Worm (Caenorhabditis elegans) whole organism, late embryonic: ENCODE results near the gene mrps-28.

Source experiments
- C08G9.2 ChIP-seq: sonication (generic microtip); optimal IDR thresholded peaks from 2 replicates; lab custom pipeline; 2016; ENCODE audit warnings: mild to moderate bottlenecking, missing genetic modification characterization, moderate library complexity, missing compliant biosample characterization
- K02D7.2 ChIP-seq: sonication (generic microtip); optimal IDR thresholded peaks from 2 replicates; lab custom pipeline; 2017; ENCODE audit warnings: mild to moderate bottlenecking, missing genetic modification characterization, missing compliant biosample characterization
- ahr-1 ChIP-seq: sonication (generic microtip); optimal IDR thresholded peaks from 2 replicates; lab custom pipeline; 2016; ENCODE audit warnings: missing genetic modification characterization, missing compliant biosample characterization
- ama-1 ChIP-seq: fragments of 150-350 bp; optimal IDR thresholded peaks from 2 replicates; lab custom pipeline; 2014
- ceh-24 ChIP-seq: sonication (generic microtip); optimal IDR thresholded peaks from 2 replicates; lab custom pipeline; 2016; ENCODE audit warnings: mild to moderate bottlenecking, missing genetic modification characterization, missing compliant biosample characterization
- ceh-30 ChIP-seq: fragments of 150-350 bp; optimal IDR thresholded peaks from 2 replicates; lab custom pipeline; 2014; ENCODE audit warnings: missing biosample characterization, missing genetic modification characterization
- ceh-31 ChIP-seq: sonication (generic microtip); optimal IDR thresholded peaks from 2 replicates; lab custom pipeline; 2016; ENCODE audit warnings: missing genetic modification characterization, missing compliant biosample characterization
- elt-2 ChIP-seq: sonication (generic microtip); optimal IDR thresholded peaks from 2 replicates; lab custom pipeline; 2016; ENCODE audit warnings: missing genetic modification reagents, missing genetic modification characterization, missing compliant biosample characterization
- elt-4 ChIP-seq: sonication (generic microtip); optimal IDR thresholded peaks from 2 replicates; lab custom pipeline; 2016; ENCODE audit warnings: missing genetic modification characterization, missing compliant biosample characterization
- eyg-1 ChIP-seq: sonication (generic microtip); optimal IDR thresholded peaks from 2 replicates; lab custom pipeline; 2016; ENCODE audit warnings: missing genotype, missing genetic modification characterization, missing compliant biosample characterization
- fkh-10 ChIP-seq: fragments of 150-350 bp; optimal IDR thresholded peaks from 2 replicates; lab custom pipeline; 2014; ENCODE audit warnings: missing biosample characterization, missing genetic modification reagents, missing genetic modification characterization
- gmeb-2 ChIP-seq: sonication (generic microtip); optimal IDR thresholded peaks from 2 replicates; lab custom pipeline; 2016; ENCODE audit warnings: missing genetic modification characterization, inconsistent platforms, missing compliant biosample characterization
- hlh-13 ChIP-seq: fragments of 200-800 bp; sonication (Bioruptor generic); optimal IDR thresholded peaks from 2 replicates; lab custom pipeline; 2018; ENCODE audit warnings: mild to moderate bottlenecking, missing genetic modification characterization, missing compliant biosample characterization
- hlh-15 ChIP-seq: sonication (generic microtip); optimal IDR thresholded peaks from 2 replicates; lab custom pipeline; 2016; ENCODE audit warnings: missing genetic modification characterization, missing compliant biosample characterization
- hlh-8 ChIP-seq: sonication (generic microtip); optimal IDR thresholded peaks from 2 replicates; lab custom pipeline; 2016; ENCODE audit warnings: missing genotype, missing genetic modification characterization, missing compliant biosample characterization
- lim-6 ChIP-seq: sonication (generic microtip); optimal IDR thresholded peaks from 2 replicates; lab custom pipeline; 2016; ENCODE audit warnings: missing genetic modification characterization, missing compliant biosample characterization
- lin-11 ChIP-seq: fragments of 200-800 bp; sonication (Bioruptor generic); optimal IDR thresholded peaks from 2 replicates; lab custom pipeline; 2018; ENCODE audit warnings: mild to moderate bottlenecking, missing genetic modification characterization, missing compliant biosample characterization
- nfya-1 ChIP-seq: sonication (generic microtip); optimal IDR thresholded peaks from 2 replicates; lab custom pipeline; 2017; ENCODE audit warnings: missing genetic modification characterization, mild to moderate bottlenecking, missing compliant biosample characterization, antibody characterized with exemption, moderate library complexity
- npax-4 ChIP-seq: sonication (generic microtip); optimal IDR thresholded peaks from 2 replicates; lab custom pipeline; 2016; ENCODE audit warnings: missing genetic modification characterization, missing compliant biosample characterization
- pha-4 ChIP-seq: fragments of 150-350 bp; optimal IDR thresholded peaks from 2 replicates; lab custom pipeline; 2018; ENCODE audit warnings: missing biosample characterization, missing genetic modification reagents, missing genetic modification characterization
- rnt-1 ChIP-seq: sonication (generic microtip); optimal IDR thresholded peaks from 2 replicates; lab custom pipeline; 2016; ENCODE audit warnings: missing genetic modification characterization, missing compliant biosample characterization
- sdc-2 ChIP-seq: sonication (generic microtip); optimal IDR thresholded peaks from 2 replicates; lab custom pipeline; 2016; ENCODE audit warnings: missing genotype, missing genetic modification characterization, missing compliant biosample characterization
- sox-2 ChIP-seq: fragments of 200-800 bp; sonication (Bioruptor generic); IDR thresholded peaks from 2 replicates; pipeline ENCODE4 v1.3.6; 2022; ENCODE audit warnings: missing genetic modification reagents, missing genetic modification characterization, missing compliant biosample characterization
- syd-9 ChIP-seq: sonication (generic microtip); optimal IDR thresholded peaks from 2 replicates; lab custom pipeline; 2016; ENCODE audit warnings: mild to moderate bottlenecking, missing genetic modification characterization, moderate library complexity, missing compliant biosample characterization
- unc-42 ChIP-seq: sonication (generic microtip); optimal IDR thresholded peaks from 2 replicates; lab custom pipeline; 2016; ENCODE audit warnings: missing genotype, missing genetic modification characterization, missing compliant biosample characterization
- unc-55 ChIP-seq: sonication (generic microtip); optimal IDR thresholded peaks from 2 replicates; lab custom pipeline; 2017; ENCODE audit warnings: missing biosample characterization, missing genetic modification reagents, missing genetic modification characterization

Gene mrps-28

DNA sequence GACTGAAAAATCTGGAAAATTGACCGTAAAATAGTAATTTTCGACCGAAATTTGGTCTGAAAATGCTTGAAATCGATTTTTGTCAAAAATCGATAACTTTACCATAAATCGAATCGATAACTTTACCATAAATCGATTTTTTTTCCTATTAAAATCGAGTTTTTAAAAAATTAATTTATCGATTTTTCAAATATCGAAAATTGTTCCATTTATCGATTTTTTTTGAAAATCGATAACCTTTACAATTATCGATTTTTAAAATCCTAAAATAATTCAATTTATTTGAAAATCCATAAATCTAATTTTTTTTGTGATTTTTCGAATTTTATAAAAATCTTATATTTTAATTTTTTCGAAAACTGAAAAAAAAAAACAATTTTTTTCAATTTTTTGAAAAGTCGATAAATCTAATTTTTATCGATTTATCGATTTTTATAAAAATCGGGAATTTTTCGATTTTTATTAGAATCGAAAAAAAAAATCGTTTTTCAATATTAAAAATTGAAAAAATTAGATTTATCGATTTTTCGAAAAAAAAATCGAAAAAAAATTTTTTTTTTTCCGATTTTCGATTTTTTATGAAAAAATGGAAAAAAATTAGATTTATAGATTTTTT is 47.3 kb downstream of the mrps-28 start:
- TF ChIP-seq hlh-15 (no peak), eyg-1 (no peak), ceh-31 (tag; lab: Kevin White, UChicago) (no peak), ceh-24 (tag; lab: Kevin White, UChicago) (no peak), unc-55 (GFP tag; lab: Kevin White, UChicago) (no peak), gmeb-2 (no peak), elt-2 (no peak), sox-2 (GFP tag; lab: Robert Waterston, UW) (no peak), fkh-10 (GFP tag; lab: Kevin White, UChicago) (no peak), ama-1 (lab: Kevin White, UChicago) (no peak), ceh-30 (tag; lab: Kevin White, UChicago) (no peak), C08G9.2 (no peak), hlh-8 (tag; lab: Kevin White, UChicago) (no peak)
- TF ChIP-seq, all 69 proteins: peak for 0

DNA sequence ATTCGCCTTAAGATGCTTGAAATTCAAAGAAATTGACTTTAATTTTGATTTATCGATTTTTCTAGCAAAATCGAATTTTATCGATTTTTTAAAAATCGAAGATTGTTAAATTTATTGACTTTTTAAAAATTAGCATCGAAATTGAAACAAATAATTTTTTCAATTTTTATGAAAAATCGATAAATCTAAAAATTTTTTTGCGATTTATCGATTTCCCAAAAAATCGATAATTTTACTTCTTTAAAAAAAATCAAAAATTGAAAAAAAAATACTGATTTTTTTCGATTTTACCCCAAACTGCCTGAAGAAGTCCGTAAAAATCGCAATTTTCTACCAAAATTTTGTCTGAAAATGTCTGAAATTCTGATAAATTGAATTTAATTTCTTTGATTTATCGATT is 47.9 kb downstream of the mrps-28 start:
- TF ChIP-seq rnt-1 (tag; lab: Kevin White, UChicago) = no peak
- no peak for TF ChIP-seq K02D7.2
- TF ChIP-seq lin-11 (tag; lab: Kevin White, UChicago) = no peak
- TF ChIP-seq sdc-2 (tag; lab: Kevin White, UChicago) = no peak
- no peak for TF ChIP-seq syd-9
- TF ChIP-seq hlh-8 (tag; lab: Kevin White, UChicago) = no peak
- TF ChIP-seq elt-4 = no peak
- TF ChIP-seq hlh-13 = no peak
- no peak for TF ChIP-seq lim-6 (tag; lab: Kevin White, UChicago)
- no peak for TF ChIP-seq eyg-1
- no peak for TF ChIP-seq elt-2
- no peak for TF ChIP-seq npax-4 (tag; lab: Kevin White, UChicago)
- no peak for TF ChIP-seq unc-42 (tag; lab: Kevin White, UChicago)
- TF ChIP-seq ahr-1 (tag; lab: Kevin White, UChicago) = no peak
- no peak for TF ChIP-seq nfya-1 (tag; lab: Kevin White, UChicago)
- no peak for TF ChIP-seq ama-1 (lab: Kevin White, UChicago)
- no peak for TF ChIP-seq pha-4 (tag; lab: Kevin White, UChicago)
